Worm (Caenorhabditis elegans) whole organism, L2 larva: ENCODE measurements around the gene Y43F8C.9.

Source experiments
- C34F6.9 ChIP-seq: fragments of 150-350 bp; optimal IDR thresholded peaks from 2 replicates; lab custom pipeline; 2014; ENCODE audit warnings: missing biosample characterization, missing genetic modification characterization
- F13H6.1 ChIP-seq: sonication (generic microtip); optimal IDR thresholded peaks from 2 replicates; lab custom pipeline; 2016; ENCODE audit warnings: missing genetic modification characterization, missing compliant biosample characterization
- R02D3.7 ChIP-seq: fragments of 150-350 bp; optimal IDR thresholded peaks from 2 replicates; lab custom pipeline; 2014; ENCODE audit warnings: missing biosample characterization, missing genetic modification characterization
- Y55F3AM.14 ChIP-seq: fragments of 200-800 bp; sonication (Bioruptor generic); optimal IDR thresholded peaks from 2 replicates; lab custom pipeline; 2018; ENCODE audit warnings: mild to moderate bottlenecking, missing genetic modification characterization, missing compliant biosample characterization
- ZK546.5 ChIP-seq: sonication (generic microtip); optimal IDR thresholded peaks from 2 replicates; lab custom pipeline; 2017; ENCODE audit warnings: missing biosample characterization, missing genetic modification characterization
- alr-1 ChIP-seq: fragments of 150-350 bp; optimal IDR thresholded peaks from 2 replicates; lab custom pipeline; 2014; ENCODE audit warnings: missing biosample characterization, missing genetic modification characterization
- aly-2 ChIP-seq: fragments of 150-350 bp; optimal IDR thresholded peaks from 2 replicates; lab custom pipeline; 2014; ENCODE audit warnings: missing biosample characterization, missing genetic modification characterization
- ama-1 ChIP-seq: fragments of 150-350 bp; optimal IDR thresholded peaks from 2 replicates; lab custom pipeline; 2018; ENCODE audit warnings: inconsistent platforms
- blmp-1 ChIP-seq: sonication (generic microtip); optimal IDR thresholded peaks from 2 replicates; lab custom pipeline; 2017; ENCODE audit warnings: missing genetic modification characterization, mild to moderate bottlenecking, missing compliant biosample characterization, antibody characterized with exemption, moderate library complexity; ENCODE audit not compliant: insufficient read depth
- ceh-16 ChIP-seq: fragments of 150-350 bp; optimal IDR thresholded peaks from 2 replicates; lab custom pipeline; 2014; ENCODE audit warnings: missing biosample characterization, missing genetic modification characterization
- ceh-82 ChIP-seq: fragments of 150-350 bp; optimal IDR thresholded peaks from 2 replicates; lab custom pipeline; 2014; ENCODE audit warnings: missing biosample characterization, missing genetic modification characterization
- crh-2 ChIP-seq: sonication (generic microtip); optimal IDR thresholded peaks from 2 replicates; lab custom pipeline; 2017; ENCODE audit warnings: missing biosample characterization, missing genetic modification characterization
- dmd-4 ChIP-seq: sonication (generic microtip); optimal IDR thresholded peaks from 2 replicates; lab custom pipeline; 2017; ENCODE audit warnings: missing biosample characterization, missing genetic modification characterization
- egl-27 ChIP-seq: sonication (generic microtip); optimal IDR thresholded peaks from 3 replicates; lab custom pipeline; 2017; ENCODE audit warnings: missing biosample characterization, missing genetic modification reagents, missing genetic modification characterization
- elt-1 ChIP-seq: fragments of 150-350 bp; optimal IDR thresholded peaks from 2 replicates; lab custom pipeline; 2014; ENCODE audit warnings: missing biosample characterization, missing genetic modification characterization
- elt-3 ChIP-seq: sonication (generic microtip); optimal IDR thresholded peaks from 2 replicates; lab custom pipeline; 2017; ENCODE audit warnings: missing biosample characterization, missing genetic modification characterization
- fos-1 ChIP-seq: fragments of 150-350 bp; optimal IDR thresholded peaks from 2 replicates; lab custom pipeline; 2014; ENCODE audit warnings: missing biosample characterization, missing genetic modification characterization
- gmeb-1 ChIP-seq: fragments of 150-350 bp; optimal IDR thresholded peaks from 2 replicates; lab custom pipeline; 2014; ENCODE audit warnings: missing biosample characterization, missing genetic modification characterization
- lin-11 ChIP-seq: fragments of 150-350 bp; sonication (generic microtip); optimal IDR thresholded peaks from 2 replicates; lab custom pipeline; 2014; ENCODE audit warnings: missing biosample characterization, missing genetic modification characterization, inconsistent platforms, mixed read lengths
- lin-13 ChIP-seq: fragments of 150-350 bp; optimal IDR thresholded peaks from 2 replicates; lab custom pipeline; 2014; ENCODE audit warnings: missing biosample characterization, missing genetic modification reagents, missing genetic modification characterization
- lin-39 ChIP-seq: fragments of 150-350 bp; optimal IDR thresholded peaks from 2 replicates; lab custom pipeline; 2014; ENCODE audit warnings: missing biosample characterization, missing genetic modification reagents, missing genetic modification characterization
- lsy-2 ChIP-seq, 2 experiments: fragments of 150-350 bp in 1 of 2; sonication (generic microtip) in 1 of 2; optimal IDR thresholded peaks; 2 replicates each; lab custom pipeline; 2014 to 2017; ENCODE audit warnings: missing biosample characterization in 2 of 2, missing genetic modification characterization in 2 of 2
- mab-5 ChIP-seq: fragments of 150-350 bp; optimal IDR thresholded peaks from 2 replicates; lab custom pipeline; 2014; ENCODE audit warnings: missing biosample characterization, missing genetic modification characterization
- mbf-1 ChIP-seq: sonication (generic microtip); optimal IDR thresholded peaks from 2 replicates; lab custom pipeline; 2017; ENCODE audit warnings: missing biosample characterization, missing genetic modification characterization
- mdl-1 ChIP-seq, 2 experiments: fragments of 150-350 bp in 1 of 2; sonication (generic microtip) in 1 of 2; optimal IDR thresholded peaks; 2 replicates each; lab custom pipeline; 2017; ENCODE audit warnings: missing biosample characterization in 2 of 2, missing genetic modification characterization in 2 of 2
- nhr-10 ChIP-seq: sonication (generic microtip); optimal IDR thresholded peaks from 2 replicates; lab custom pipeline; 2017; ENCODE audit warnings: missing biosample characterization, missing genetic modification characterization
- nhr-11 ChIP-seq: fragments of 150-350 bp; optimal IDR thresholded peaks from 2 replicates; lab custom pipeline; 2014; ENCODE audit warnings: missing biosample characterization, missing genetic modification characterization
- nhr-12 ChIP-seq: fragments of 150-350 bp; optimal IDR thresholded peaks from 2 replicates; lab custom pipeline; 2014; ENCODE audit warnings: missing biosample characterization, missing genetic modification characterization
- nhr-129 ChIP-seq: fragments of 150-350 bp; optimal IDR thresholded peaks from 2 replicates; lab custom pipeline; 2014; ENCODE audit warnings: missing biosample characterization, missing genetic modification characterization
- nhr-21 ChIP-seq: fragments of 150-350 bp; optimal IDR thresholded peaks from 2 replicates; lab custom pipeline; 2014; ENCODE audit warnings: missing biosample characterization, missing genetic modification characterization
- nhr-23 ChIP-seq: fragments of 150-350 bp; optimal IDR thresholded peaks from 2 replicates; lab custom pipeline; 2014; ENCODE audit warnings: missing biosample characterization, missing genetic modification reagents, missing genetic modification characterization
- nhr-237 ChIP-seq: fragments of 150-350 bp; optimal IDR thresholded peaks from 2 replicates; lab custom pipeline; 2014; ENCODE audit warnings: missing biosample characterization, missing genetic modification characterization
- nhr-25 ChIP-seq: fragments of 150-350 bp; sonication (generic microtip); optimal IDR thresholded peaks from 3 replicates; lab custom pipeline; 2014; ENCODE audit warnings: missing biosample characterization, missing genetic modification characterization
- nhr-6 ChIP-seq: fragments of 150-350 bp; optimal IDR thresholded peaks from 2 replicates; lab custom pipeline; 2014; ENCODE audit warnings: missing biosample characterization, missing genetic modification characterization
- nhr-77 ChIP-seq: fragments of 150-350 bp; optimal IDR thresholded peaks from 2 replicates; lab custom pipeline; 2014; ENCODE audit warnings: missing biosample characterization, missing genetic modification characterization
- peb-1 ChIP-seq: fragments of 150-350 bp; optimal IDR thresholded peaks from 2 replicates; lab custom pipeline; 2014; ENCODE audit warnings: missing biosample characterization, missing genetic modification characterization
- sem-4 ChIP-seq: fragments of 150-350 bp; optimal IDR thresholded peaks from 2 replicates; lab custom pipeline; 2014; ENCODE audit warnings: missing biosample characterization, missing genetic modification reagents, missing genetic modification characterization
- skn-1 ChIP-seq: sonication (generic microtip); optimal IDR thresholded peaks from 2 replicates; lab custom pipeline; 2017; ENCODE audit warnings: missing biosample characterization, missing genetic modification characterization
- sma-3 ChIP-seq: sonication (generic microtip); optimal IDR thresholded peaks from 2 replicates; lab custom pipeline; 2016; ENCODE audit warnings: missing genetic modification reagents, missing genetic modification characterization, missing compliant biosample characterization
- sma-9 ChIP-seq, 2 experiments: fragments of 150-350 bp in 1 of 2; sonication (generic microtip) in 1 of 2; optimal IDR thresholded peaks; 2 replicates each; lab custom pipeline; 2014 to 2016; ENCODE audit warnings: missing genetic modification characterization in 2 of 2, mild to moderate bottlenecking in 1 of 2, missing biosample characterization in 1 of 2, missing compliant biosample characterization in 1 of 2, missing genetic modification reagents in 1 of 2, moderate library complexity in 1 of 2
- snpc-4 ChIP-seq: fragments of 150-350 bp; optimal IDR thresholded peaks from 2 replicates; lab custom pipeline; 2014; ENCODE audit warnings: missing biosample characterization, missing genetic modification characterization
- unc-39 ChIP-seq: fragments of 150-350 bp; optimal IDR thresholded peaks from 2 replicates; lab custom pipeline; 2014; ENCODE audit warnings: missing biosample characterization, missing genetic modification characterization
- unc-55 ChIP-seq: fragments of 150-350 bp; sonication (generic microtip); optimal IDR thresholded peaks from 3 replicates; lab custom pipeline; 2014; ENCODE audit warnings: missing biosample characterization, missing genetic modification reagents, missing genetic modification characterization
- unc-62 ChIP-seq: fragments of 150-350 bp; optimal IDR thresholded peaks from 2 replicates; lab custom pipeline; 2014; ENCODE audit warnings: missing biosample characterization, missing genetic modification reagents, missing genetic modification characterization
- zag-1 ChIP-seq: fragments of 150-350 bp; optimal IDR thresholded peaks from 2 replicates; lab custom pipeline; 2014; ENCODE audit warnings: missing biosample characterization, missing genetic modification characterization
- ztf-1 ChIP-seq: fragments of 200-800 bp; sonication (Bioruptor generic); conservative IDR thresholded peaks from 2 replicates; pipeline ENCODE4 v1.3.6; 2022; ENCODE audit warnings: missing genetic modification characterization, missing compliant biosample characterization
- ztf-11 ChIP-seq: sonication (generic microtip); optimal IDR thresholded peaks from 2 replicates; lab custom pipeline; 2017; ENCODE audit warnings: missing biosample characterization, missing genetic modification characterization
- ztf-4 ChIP-seq: fragments of 150-350 bp; optimal IDR thresholded peaks from 2 replicates; lab custom pipeline; 2014; ENCODE audit warnings: missing biosample characterization, missing genetic modification characterization

The Y43F8C.9 gene

ce11 chrV:19622440-19622914 is 23.4 kb upstream of the Y43F8C.9 start, which contains the start of gene Y43F8C.3:
TSS of gene Y43F8C.3 (minus strand) at chrV:19622626.
- TF ChIP-seq mab-5 (peak; percentile 22), unc-62 (GFP tag; lab: Kevin White, UChicago) (no peak), nhr-237 (no peak), nhr-129 (peak; percentile 89), lsy-2 (tag; optimal IDR thresholded peaks at IDR 0.05; lab: Kevin White, UChicago) (peak in 1 of 2 experiments; percentile 59), sma-3 (GFP tag; lab: Kevin White, UChicago) (no peak), aly-2 (no peak), nhr-6 (tag; lab: Kevin White, UChicago) (no peak), ceh-82 (tag; lab: Kevin White, UChicago) (no peak), ztf-1 (GFP tag; lab: Robert Waterston, UW) (no peak), nhr-25 (peak; percentile 73), lin-11 (peak; percentile 82), lin-13 (GFP tag; lab: Kevin White, UChicago) (peak; percentile 76), nhr-23 (tag; lab: Kevin White, UChicago) (no peak), zag-1 (tag; lab: Kevin White, UChicago) (peak; percentile 63), blmp-1 (tag; lab: Kevin White, UChicago) (no peak), mbf-1 (tag; lab: Kevin White, UChicago) (no peak), sma-9 (GFP tag; optimal IDR thresholded peaks at IDR 0.05; lab: Kevin White, UChicago) (peak; percentile 15), sma-9 (tag; optimal IDR thresholded peaks at IDR 0.05; lab: Kevin White, UChicago) (no peak), ama-1 (lab: Kevin White, UChicago) (no peak), gmeb-1 (tag; lab: Kevin White, UChicago) (peak; percentile 25), dmd-4 (tag; lab: Kevin White, UChicago) (no peak), lin-39 (tag; lab: Kevin White, UChicago) (no peak), elt-1 (tag; lab: Kevin White, UChicago) (no peak), nhr-10 (no peak), peb-1 (tag; lab: Kevin White, UChicago) (no peak), Y55F3AM.14 (GFP tag; lab: Kevin White, UChicago) (no peak), C34F6.9 (tag; lab: Kevin White, UChicago) (peak; percentile 73), unc-39 (tag; lab: Kevin White, UChicago) (no peak), fos-1 (peak; percentile 43), alr-1 (tag; lab: Kevin White, UChicago) (no peak), sem-4 (tag; lab: Kevin White, UChicago) (peak; percentile 10), ceh-16 (tag; lab: Kevin White, UChicago) (peak; percentile 28), ZK546.5 (no peak), snpc-4 (tag; lab: Kevin White, UChicago) (peak; percentile 37), ztf-4 (peak; percentile 33), R02D3.7 (tag; lab: Kevin White, UChicago) (no peak), nhr-77 (tag; lab: Kevin White, UChicago) (no peak), mdl-1 (tag; optimal IDR thresholded peaks at IDR 0.05; lab: Kevin White, UChicago) (peak; percentile 34 to 47), elt-3 (no peak), crh-2 (peak; percentile 43), nhr-11 (tag; lab: Kevin White, UChicago) (no peak), unc-55 (peak; percentile 77), nhr-21 (peak; percentile 11), ztf-11 (no peak), skn-1 (tag; lab: Kevin White, UChicago) (no peak), egl-27 (no peak), nhr-12 (tag; lab: Kevin White, UChicago) (no peak), F13H6.1 (tag; lab: Kevin White, UChicago) (peak; percentile 46)
